Worm (Caenorhabditis elegans) whole organism, mixed stage, embryonic: Measurements from ENCODE around the gene T24B8.7.

ENCODE experiments used
- mep-1 ChIP-seq: fragments of 150-350 bp; optimal IDR thresholded peaks from 2 replicates; lab custom pipeline; 2017; ENCODE audit warnings: missing biosample characterization, missing genetic modification reagents, missing genetic modification characterization, inconsistent platforms
- nhr-76 ChIP-seq: sonication (generic microtip); optimal IDR thresholded peaks from 2 replicates; lab custom pipeline; 2017; ENCODE audit warnings: missing biosample characterization, missing genetic modification characterization
- snpc-4 ChIP-seq: fragments of 150-350 bp; optimal IDR thresholded peaks from 2 replicates; lab custom pipeline; 2014; ENCODE audit warnings: missing biosample characterization, missing genetic modification characterization
- tbx-8 ChIP-seq: fragments of 200-800 bp; sonication (Bioruptor generic); optimal IDR thresholded peaks from 2 replicates; lab custom pipeline; 2018; ENCODE audit warnings: mild to moderate bottlenecking, missing genetic modification characterization, moderate library complexity, missing compliant biosample characterization
- unc-62 ChIP-seq: fragments of 150-350 bp; optimal IDR thresholded peaks from 2 replicates; lab custom pipeline; 2014; ENCODE audit warnings: missing biosample characterization, missing genetic modification reagents, missing genetic modification characterization
- ztf-11 ChIP-seq: fragments of 150-350 bp; optimal IDR thresholded peaks from 2 replicates; lab custom pipeline; 2014; ENCODE audit warnings: missing biosample characterization, missing genetic modification characterization

- TF ChIP-seq unc-62 = no peak
- no peak for TF ChIP-seq tbx-8 (GFP tag; lab: Kevin White, UChicago)
- TF ChIP-seq mep-1 (tag; lab: Kevin White, UChicago) = no peak
- no peak for TF ChIP-seq ztf-11 (tag; lab: Kevin White, UChicago)
- TF ChIP-seq nhr-76 (tag; lab: Kevin White, UChicago) = no peak
- TF ChIP-seq snpc-4 (tag; lab: Kevin White, UChicago) = no peak
Measured at ce11 chrII:9017628-9018027, 35.8 kb downstream of the T24B8.7 start.
